Worm (Caenorhabditis elegans): ENCODE results near the gene lurp-3.

ce11 chrV:13473467-13473866 lies 17.9 kb downstream of the lurp-3 start, which contains the start of gene T10G3.1:
- TF ChIP-seq nhr-27 (tag; optimal IDR thresholded peaks at IDR 0.05) (no peak), snpc-4 (GFP tag; optimal IDR thresholded peaks at IDR 0.05) (no peak), snpc-4 (tag; optimal IDR thresholded peaks at IDR 0.05) (no peak), let-607 (tag; optimal IDR thresholded peaks at IDR 0.05) (no peak), snpc-3.4 (tag; optimal IDR thresholded peaks at IDR 0.05) (no peak), aptf-2 (GFP tag; conservative IDR thresholded peaks at IDR 0.05) (no peak), attf-3 (GFP tag; conservative IDR thresholded peaks at IDR 0.05) (no peak), bed-2 (GFP tag; IDR thresholded peaks at IDR 0.05) (no peak), Y79H2A.3 (GFP tag; conservative IDR thresholded peaks at IDR 0.05) (no peak), F10E7.11 (tag; optimal IDR thresholded peaks at IDR 0.05) (no peak)
